Fruit fly (Drosophila melanogaster) whole organism, wandering third instar larva: Measurements from ENCODE around the gene CG12519.
A peak's percentile ranks its signal among the peaks of the same experiment; 100 is the strongest.

ENCODE experiments used
- Abd-B ChIP-seq: fragments of >200 bp; optimal IDR thresholded peaks from 2 replicates; lab custom pipeline; 2017; ENCODE audit warnings: missing biosample characterization, missing genetic modification characterization
- CG32264 ChIP-seq: fragments of 200-800 bp; sonication (Bioruptor generic); optimal IDR thresholded peaks from 2 replicates; lab custom pipeline; 2016; ENCODE audit warnings: missing biosample characterization, missing genetic modification characterization
- CG9705 ChIP-seq: fragments of 200-800 bp; sonication (Bioruptor generic); optimal IDR thresholded peaks from 2 replicates; lab custom pipeline; 2018; ENCODE audit warnings: missing biosample characterization, mild to moderate bottlenecking, missing genetic modification characterization
- Dfd ChIP-seq: fragments of >200 bp; optimal IDR thresholded peaks from 2 replicates; lab custom pipeline; 2017; ENCODE audit warnings: missing biosample characterization, missing genetic modification characterization
- Dif ChIP-seq: fragments of 200-275, 200-300 bp; sonication (Bioruptor generic); optimal IDR thresholded peaks from 2 replicates; lab custom pipeline; 2018; ENCODE audit warnings: missing biosample characterization, missing genetic modification characterization; ENCODE audit not compliant: partially characterized antibody
- GATAd ChIP-seq: sonication (Bioruptor generic); optimal IDR thresholded peaks from 2 replicates; lab custom pipeline; 2016; ENCODE audit warnings: missing biosample characterization, missing genetic modification characterization
- HLH106 ChIP-seq: fragments of 200-800 bp; optimal IDR thresholded peaks from 3 replicates; lab custom pipeline; 2019; ENCODE audit warnings: missing biosample characterization, mild to moderate bottlenecking, missing genetic modification characterization, moderate library complexity
- Hnf4 ChIP-seq: fragments of 200-800 bp; sonication (Bioruptor generic); optimal IDR thresholded peaks from 2 replicates; lab custom pipeline; 2016; ENCODE audit warnings: missing biosample characterization, mild to moderate bottlenecking, missing genetic modification characterization
- Hr83 ChIP-seq: fragments of 200-300 bp; sonication (Bioruptor generic); optimal IDR thresholded peaks from 2 replicates; lab custom pipeline; 2016; ENCODE audit warnings: missing biosample characterization, mild to moderate bottlenecking, missing genetic modification characterization, moderate library complexity; ENCODE audit not compliant: poor library complexity, severe bottlenecking
- Jra ChIP-seq: sonication (Bioruptor generic); optimal IDR thresholded peaks from 2 replicates; lab custom pipeline; 2016; ENCODE audit warnings: missing biosample characterization, missing genetic modification characterization
- Myc ChIP-seq: fragments of >200 bp; optimal IDR thresholded peaks from 2 replicates; lab custom pipeline; 2017
- N ChIP-seq: fragments of >200 bp; optimal IDR thresholded peaks from 2 replicates; lab custom pipeline; 2018; ENCODE audit warnings: missing biosample characterization, missing external identifiers, missing genetic modification characterization
- OdsH ChIP-seq: fragments of 200-800 bp; sonication (Bioruptor generic); optimal IDR thresholded peaks from 2 replicates; lab custom pipeline; 2016; ENCODE audit warnings: missing biosample characterization, mild to moderate bottlenecking, missing genetic modification characterization
- Rel ChIP-seq, 2 experiments: fragments of 200-800 bp; sonication (Bioruptor generic) in 1 of 2; optimal IDR thresholded peaks; 2 replicates in 1 of 2; 3 replicates in 1 of 2; lab custom pipeline; 2016 to 2019; ENCODE audit warnings: mild to moderate bottlenecking in 2 of 2, missing biosample characterization in 2 of 2, missing genetic modification characterization in 2 of 2, moderate library complexity in 1 of 2
- Sp1 ChIP-seq: fragments of 200-800 bp; sonication (Bioruptor generic); optimal IDR thresholded peaks from 3 replicates; lab custom pipeline; 2019; ENCODE audit warnings: missing biosample characterization, mild to moderate bottlenecking, missing genetic modification characterization, moderate library complexity
- Vsx2 ChIP-seq: fragments of 200-300, 225-300 bp; sonication (Bioruptor generic); optimal IDR thresholded peaks from 2 replicates; lab custom pipeline; 2018; ENCODE audit warnings: missing biosample characterization, missing genetic modification characterization; ENCODE audit not compliant: partially characterized antibody
- br ChIP-seq: fragments of 200-800 bp; sonication (Bioruptor generic); optimal IDR thresholded peaks from 2 replicates; lab custom pipeline; 2016; ENCODE audit warnings: missing biosample characterization, missing genetic modification characterization
- brk ChIP-seq: fragments of 200-800 bp; sonication (Bioruptor generic); optimal IDR thresholded peaks from 2 replicates; lab custom pipeline; 2016; ENCODE audit warnings: missing biosample characterization, mild to moderate bottlenecking, missing genetic modification characterization
- dl ChIP-seq, 2 experiments: fragments of 175-275, 200-275 bp in 1 of 2; fragments of 200-275 bp in 1 of 2; sonication (Bioruptor generic); optimal IDR thresholded peaks; lab custom pipeline; 2018; ENCODE audit warnings: mild to moderate bottlenecking in 2 of 2, missing biosample characterization in 2 of 2, missing genetic modification characterization in 2 of 2, moderate library complexity in 2 of 2; ENCODE audit not compliant: partially characterized antibody in 2 of 2, insufficient read depth in 1 of 2
- dsf ChIP-seq: sonication (Bioruptor generic); optimal IDR thresholded peaks from 2 replicates; lab custom pipeline; 2016; ENCODE audit warnings: missing biosample characterization, missing genetic modification characterization, borderline replicate concordance
- ey ChIP-seq: fragments of 200-800 bp; sonication (Bioruptor generic); optimal IDR thresholded peaks from 2 replicates; lab custom pipeline; 2016; ENCODE audit warnings: missing biosample characterization, missing genetic modification characterization
- foxo ChIP-seq, 2 experiments: fragments of 200-800 bp; sonication (Bioruptor generic); optimal IDR thresholded peaks; 2 replicates in 1 of 2; 3 replicates in 1 of 2; lab custom pipeline; 2016 to 2017; ENCODE audit warnings: missing biosample characterization in 2 of 2, missing genetic modification characterization in 2 of 2
- fru ChIP-seq: fragments of 200-800 bp; sonication (Bioruptor generic); optimal IDR thresholded peaks from 3 replicates; lab custom pipeline; 2016; ENCODE audit warnings: missing biosample characterization, mild to moderate bottlenecking, missing genetic modification characterization
- h ChIP-seq: fragments of 200-800 bp; sonication (Bioruptor generic); optimal IDR thresholded peaks from 3 replicates; lab custom pipeline; 2016; ENCODE audit warnings: missing biosample characterization, mild to moderate bottlenecking, missing genetic modification characterization
- jim ChIP-seq: fragments of 175-275, 200-325 bp; sonication (Bioruptor generic); optimal IDR thresholded peaks from 2 replicates; lab custom pipeline; 2016; ENCODE audit warnings: missing biosample characterization, mild to moderate bottlenecking, missing genetic modification characterization
- lola ChIP-seq: fragments of >200 bp; optimal IDR thresholded peaks from 2 replicates; lab custom pipeline; 2017; ENCODE audit warnings: missing biosample characterization, missing genetic modification characterization
- pan ChIP-seq: fragments of >200 bp; optimal IDR thresholded peaks from 2 replicates; lab custom pipeline; 2017
- psq ChIP-seq: fragments of 200-800 bp; sonication (Bioruptor generic); optimal IDR thresholded peaks from 3 replicates; lab custom pipeline; 2017; ENCODE audit warnings: missing biosample characterization, mild to moderate bottlenecking, missing genetic modification characterization, moderate library complexity
- rgr ChIP-seq: fragments of 200-800 bp; sonication (Bioruptor generic); optimal IDR thresholded peaks from 3 replicates; lab custom pipeline; 2016; ENCODE audit warnings: missing biosample characterization, mild to moderate bottlenecking, missing genetic modification characterization
- sage ChIP-seq: fragments of 200-800 bp; sonication (Bioruptor generic); optimal IDR thresholded peaks from 2 replicates; lab custom pipeline; 2016; ENCODE audit warnings: missing biosample characterization, mild to moderate bottlenecking, missing genetic modification characterization
- sv ChIP-seq: fragments of 200-800 bp; sonication (Bioruptor generic); optimal IDR thresholded peaks from 3 replicates; lab custom pipeline; 2016; ENCODE audit warnings: missing biosample characterization, missing genetic modification characterization
- tai ChIP-seq: sonication (Bioruptor generic); optimal IDR thresholded peaks from 2 replicates; lab custom pipeline; 2016; ENCODE audit warnings: missing biosample characterization, missing genetic modification characterization
- usp ChIP-seq: fragments of >200 bp; optimal IDR thresholded peaks from 2 replicates; lab custom pipeline; 2017; ENCODE audit warnings: missing biosample characterization, missing genetic modification characterization
- woc ChIP-seq: sonication (Bioruptor generic); optimal IDR thresholded peaks from 2 replicates; lab custom pipeline; 2016; ENCODE audit warnings: missing biosample characterization, mild to moderate bottlenecking, missing genetic modification characterization

Gene CG12519

DNA sequence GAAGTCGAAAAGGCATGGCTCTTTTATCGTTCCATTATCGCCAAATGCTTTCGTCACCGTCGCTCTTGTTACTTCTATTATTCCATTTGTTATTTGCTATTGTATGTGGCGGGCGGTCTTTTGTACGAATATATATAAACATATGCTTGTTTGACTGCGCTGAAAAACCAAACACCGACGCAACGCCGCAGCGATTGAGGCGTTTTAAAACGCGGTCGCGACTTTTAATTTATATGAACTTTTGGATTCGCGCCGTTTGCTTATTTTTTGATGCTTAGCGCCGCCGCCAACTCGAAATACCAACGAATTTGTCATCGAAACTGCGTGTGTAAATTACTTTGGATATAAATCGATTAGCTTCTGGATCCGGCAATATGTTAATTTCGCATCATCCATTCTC is 24.8 kb downstream of the CG12519 start:
- no peak for TF ChIP-seq Hnf4 (GFP tag; lab: Kevin White, UChicago)
- TF ChIP-seq Myc (lab: Kevin White, UChicago), result no peak
- no peak for TF ChIP-seq dsf
- no peak for TF ChIP-seq Vsx2 (GFP tag; lab: Kevin White, UChicago)
- TF ChIP-seq dl (GFP tag; optimal IDR thresholded peaks at IDR 0.05; lab: Kevin White, UChicago; ENCODE audit: insufficient read depth in 1 of 2, partially characterized antibody in 2 of 2), result no peak
- no peak for TF ChIP-seq Sp1 (GFP tag; lab: Kevin White, UChicago)
- TF ChIP-seq, all 38 proteins: peak for 0

DNA sequence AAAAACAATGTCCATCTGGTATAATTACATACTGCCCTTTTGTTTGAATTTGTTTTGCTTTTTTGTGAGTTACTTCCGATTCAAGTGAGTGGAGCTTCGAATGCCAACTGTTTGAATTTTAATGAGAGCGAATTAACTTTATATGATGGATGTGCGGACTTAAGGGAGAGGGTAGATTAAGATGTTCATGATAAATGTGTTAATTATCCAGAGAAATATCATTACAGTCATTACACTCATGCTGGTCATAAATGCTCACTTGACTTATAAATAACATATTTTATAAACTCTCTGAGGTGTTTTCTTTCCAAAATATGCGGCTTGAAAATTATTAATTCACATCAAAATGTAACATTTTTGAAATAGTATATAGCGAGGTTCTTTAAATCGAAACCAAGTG is 25.3 kb downstream of the CG12519 start, which contains the start of gene CG9449:
Gene CG9449 (minus strand): TSS at position 101 of the 400 bp plus-strand sequence.
- TF ChIP-seq jim (GFP tag; lab: Kevin White, UChicago), result no peak
- TF ChIP-seq pan, result no peak
- TF ChIP-seq CG32264 (GFP tag; lab: Kevin White, UChicago), result no peak
- TF ChIP-seq OdsH, result no peak
- no peak for TF ChIP-seq CG9705 (GFP tag; lab: Kevin White, UChicago)

DNA sequence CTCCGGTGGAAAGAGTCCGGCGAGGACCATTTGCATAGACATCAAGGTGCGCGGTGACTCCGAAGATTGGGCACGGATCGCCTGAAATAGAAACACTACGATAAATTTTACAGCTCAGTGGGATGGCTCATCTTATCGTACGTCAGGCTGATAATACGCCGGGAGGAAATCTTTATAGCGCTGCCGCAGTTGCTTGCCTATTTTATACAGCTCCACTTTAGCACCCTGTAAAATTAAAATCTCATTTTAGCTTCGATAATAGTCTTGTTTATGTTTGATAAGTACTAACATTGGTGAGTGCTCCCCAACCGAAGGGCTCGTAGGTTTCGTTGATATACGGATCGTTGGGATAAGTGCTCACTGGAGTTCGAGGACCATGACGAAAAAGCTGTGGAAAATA is 27.0 kb downstream of the CG12519 start:
- TF ChIP-seq Myc (lab: Kevin White, UChicago) (no peak), sage (GFP tag; lab: Kevin White, UChicago) (no peak), br (GFP tag; lab: Kevin White, UChicago) (no peak), OdsH (no peak), rgr (no peak), pan (no peak), ey (GFP tag; lab: Kevin White, UChicago) (no peak), jim (GFP tag; lab: Kevin White, UChicago) (no peak), dsf (no peak), sv (no peak), N (GFP tag; lab: Kevin White, UChicago) (no peak), GATAd (GFP tag; lab: Kevin White, UChicago) (no peak), Hnf4 (GFP tag; lab: Kevin White, UChicago) (no peak), lola (no peak), CG9705 (GFP tag; lab: Kevin White, UChicago) (no peak), fru (GFP tag; lab: Kevin White, UChicago) (no peak), psq (no peak), h (GFP tag; lab: Kevin White, UChicago) (no peak)

DNA sequence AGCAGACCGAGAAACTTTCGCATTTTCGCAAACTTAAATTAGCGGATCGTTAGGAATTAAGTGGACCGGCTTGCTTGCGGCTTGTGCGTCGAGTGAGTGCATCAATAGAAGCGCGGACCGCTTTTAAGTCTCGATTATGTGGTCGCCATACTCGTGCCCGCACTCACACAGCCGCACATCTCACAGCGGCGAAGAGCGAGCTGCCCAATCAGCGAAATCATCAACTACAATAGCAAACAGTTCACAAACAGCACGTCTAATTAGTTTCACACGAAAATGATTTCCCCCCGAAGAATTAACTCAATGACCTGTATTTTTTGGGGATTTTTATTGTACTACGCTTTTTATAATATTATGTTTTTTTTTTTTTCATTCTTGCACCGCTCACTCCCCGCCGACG is 28.4 kb downstream of the CG12519 start, which contains the start of gene CG9451:
Gene CG9451 (minus strand): TSS at position 101 of the 400 bp plus-strand sequence.
- TF ChIP-seq dsf, result no peak
- no peak for TF ChIP-seq Jra (GFP tag; lab: Kevin White, UChicago)
- no peak for TF ChIP-seq Sp1 (GFP tag; lab: Kevin White, UChicago)
- TF ChIP-seq brk (GFP tag; lab: Kevin White, UChicago), result no peak
- no peak for TF ChIP-seq psq
- TF ChIP-seq Dif (GFP tag; lab: Kevin White, UChicago), result no peak
- no peak for TF ChIP-seq pan
- no peak for TF ChIP-seq lola
- no peak for TF ChIP-seq GATAd (GFP tag; lab: Kevin White, UChicago)
- TF ChIP-seq rgr, result no peak
- no peak for TF ChIP-seq CG9705 (GFP tag; lab: Kevin White, UChicago)
- TF ChIP-seq, all 38 proteins: peak for 0

DNA sequence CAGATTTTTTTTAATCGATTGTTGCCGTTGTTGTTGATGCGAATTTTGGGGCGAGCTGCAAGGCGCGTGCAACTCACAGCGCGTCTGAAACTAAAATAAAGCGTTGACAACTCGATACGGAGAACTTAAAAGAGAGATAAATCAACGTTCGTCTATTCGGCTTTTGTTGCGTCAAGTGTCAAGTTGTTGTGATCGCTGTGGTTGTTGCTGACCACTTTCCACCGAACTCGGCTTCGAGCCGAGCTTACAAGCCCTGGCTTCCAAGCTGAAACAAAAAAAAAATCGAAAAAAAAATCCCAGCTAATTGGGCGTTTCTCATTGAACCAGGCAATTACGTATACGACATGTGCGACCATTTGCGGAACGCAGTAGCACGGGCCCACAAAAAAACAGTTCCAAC is 31.5 kb downstream of the CG12519 start, which contains the start of gene CG9452:
Gene CG9452 (minus strand): TSS at position 101 of the 400 bp plus-strand sequence.
- no peak for TF ChIP-seq h (GFP tag; lab: Kevin White, UChicago)
- TF ChIP-seq woc (GFP tag; lab: Kevin White, UChicago), result no peak
- no peak for TF ChIP-seq N (GFP tag; lab: Kevin White, UChicago)
- no peak for TF ChIP-seq jim (GFP tag; lab: Kevin White, UChicago)
- TF ChIP-seq, all 38 proteins: peak for 0

DNA sequence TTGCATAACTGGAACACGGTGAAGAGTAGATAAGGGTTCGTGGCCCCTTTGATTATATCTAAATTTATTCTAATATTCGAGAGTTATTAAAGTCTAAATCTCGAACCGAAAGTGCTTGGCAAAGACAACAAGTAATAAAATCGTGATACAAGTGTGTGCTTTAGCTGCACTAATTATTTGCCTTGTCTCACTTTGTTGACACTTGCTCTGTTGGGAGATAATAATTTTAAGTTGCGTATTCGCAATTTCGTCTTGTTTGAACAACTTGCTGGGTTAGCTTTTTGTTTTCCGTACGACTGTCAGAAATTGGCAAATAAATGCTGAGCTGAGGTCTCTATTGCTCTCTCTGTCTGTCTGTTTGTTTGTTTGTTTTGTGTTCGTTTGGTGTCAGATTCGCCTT is 32.4 kb downstream of the CG12519 start:
- TF ChIP-seq br (GFP tag; lab: Kevin White, UChicago) (peak; percentile 34), h (GFP tag; lab: Kevin White, UChicago) (peak; percentile 73), dl (GFP tag; optimal IDR thresholded peaks at IDR 0.05; lab: Kevin White, UChicago; ENCODE audit: insufficient read depth in 1 of 2, partially characterized antibody in 2 of 2) (no peak), Hr83 (GFP tag; lab: Kevin White, UChicago) (peak; percentile 71), Vsx2 (GFP tag; lab: Kevin White, UChicago) (no peak), Dfd (GFP tag; lab: Kevin White, UChicago) (no peak), psq (no peak), Abd-B (GFP tag; lab: Kevin White, UChicago) (no peak), CG32264 (GFP tag; lab: Kevin White, UChicago) (no peak), OdsH (peak; percentile 60), Myc (lab: Kevin White, UChicago) (no peak), CG9705 (GFP tag; lab: Kevin White, UChicago) (no peak), fru (GFP tag; lab: Kevin White, UChicago) (peak; percentile 44), sage (GFP tag; lab: Kevin White, UChicago) (no peak), rgr (peak; percentile 66), Sp1 (GFP tag; lab: Kevin White, UChicago) (no peak), tai (GFP tag; lab: Kevin White, UChicago) (peak; percentile 7), usp (GFP tag; lab: Kevin White, UChicago) (no peak), Dif (GFP tag; lab: Kevin White, UChicago) (no peak), Hnf4 (GFP tag; lab: Kevin White, UChicago) (peak; percentile 47), Jra (GFP tag; lab: Kevin White, UChicago) (peak; percentile 17), dsf (no peak), HLH106 (no peak), GATAd (GFP tag; lab: Kevin White, UChicago) (no peak), foxo (GFP tag; optimal IDR thresholded peaks at IDR 0.05; lab: Kevin White, UChicago) (peak in 1 of 2 experiments; percentile 38), N (GFP tag; lab: Kevin White, UChicago) (no peak), ey (GFP tag; lab: Kevin White, UChicago) (no peak), Rel (GFP tag; optimal IDR thresholded peaks at IDR 0.05; lab: Kevin White, UChicago) (no peak), Rel (tag; optimal IDR thresholded peaks at IDR 0.05; lab: Kevin White, UChicago) (no peak)
